Fruit fly (Drosophila melanogaster) whole organism, embryonic: Measurements from ENCODE around the gene Cpr64Ab.

Experiments
- CG10274 ChIP-seq: fragments of 200-800 bp; sonication (Bioruptor generic); optimal IDR thresholded peaks from 3 replicates; lab custom pipeline; 2017; ENCODE audit warnings: missing biosample characterization, mild to moderate bottlenecking, missing genetic modification characterization
- CG10543 ChIP-seq: fragments of 200-800 bp; sonication (Bioruptor generic); optimal IDR thresholded peaks from 3 replicates; lab custom pipeline; 2017; ENCODE audit warnings: missing biosample characterization, mild to moderate bottlenecking, missing genetic modification characterization, moderate library complexity
- CG10979 ChIP-seq: fragments of 200-800 bp; sonication (Bioruptor generic); optimal IDR thresholded peaks from 2 replicates; lab custom pipeline; 2018; ENCODE audit warnings: missing biosample characterization, mild to moderate bottlenecking, missing genetic modification characterization, moderate library complexity
- CG14014 ChIP-seq: fragments of 200-800 bp; sonication (Bioruptor generic); IDR thresholded peaks from 2 replicates; pipeline ENCODE4 v1.3.6; 2022; ENCODE audit warnings: missing biosample characterization, missing genetic modification characterization
- CG15479 ChIP-seq: fragments of 200-800 bp; sonication (Bioruptor generic); optimal IDR thresholded peaks from 3 replicates; lab custom pipeline; 2019; ENCODE audit warnings: missing biosample characterization, mild to moderate bottlenecking, missing genetic modification characterization, moderate library complexity
- CG18599 ChIP-seq: fragments of 200-800 bp; sonication (Bioruptor generic); optimal IDR thresholded peaks from 3 replicates; lab custom pipeline; 2017; ENCODE audit warnings: missing biosample characterization, missing genetic modification characterization, mild to moderate bottlenecking, moderate library complexity, missing genetic modification reagents
- CG2199 ChIP-seq: fragments of 200-800 bp; sonication (Bioruptor generic); IDR thresholded peaks from 3 replicates; pipeline ENCODE4 v1.3.6; 2022; ENCODE audit warnings: missing biosample characterization, missing genetic modification characterization
- CG2712 ChIP-seq: fragments of 200-800 bp; optimal IDR thresholded peaks from 3 replicates; lab custom pipeline; 2019; ENCODE audit warnings: missing biosample characterization, mild to moderate bottlenecking, missing genetic modification characterization, moderate library complexity
- CG30403 ChIP-seq: fragments of 200-800 bp; sonication (Bioruptor generic); optimal IDR thresholded peaks from 3 replicates; lab custom pipeline; 2016; ENCODE audit warnings: missing biosample characterization, missing genetic modification characterization
- CG6272 ChIP-seq: fragments of 200-800 bp; sonication (Bioruptor generic); IDR thresholded peaks from 2 replicates; pipeline ENCODE4 v1.3.6; 2022; ENCODE audit warnings: missing biosample characterization, missing genetic modification characterization
- CG9727 ChIP-seq: fragments of 200-800 bp; sonication (Bioruptor generic); optimal IDR thresholded peaks from 3 replicates; lab custom pipeline; 2017; ENCODE audit warnings: missing biosample characterization, mild to moderate bottlenecking, missing genetic modification characterization
- Camta ChIP-seq: fragments of 200-800 bp; sonication (Bioruptor generic); optimal IDR thresholded peaks from 2 replicates; lab custom pipeline; 2016; ENCODE audit warnings: missing biosample characterization, missing genetic modification characterization
- D ChIP-seq, 2 experiments: fragments of 200-800 bp in 1 of 2; fragments of >200 bp in 1 of 2; sonication (Bioruptor generic) in 1 of 2; optimal IDR thresholded peaks; 2 replicates in 1 of 2; 3 replicates in 1 of 2; lab custom pipeline; 2017; ENCODE audit warnings: mild to moderate bottlenecking in 1 of 2, missing biosample characterization in 1 of 2, missing genetic modification characterization in 1 of 2, missing genetic modification reagents in 1 of 2
- D19A ChIP-seq: fragments of 200-800 bp; optimal IDR thresholded peaks from 3 replicates; lab custom pipeline; 2019; ENCODE audit warnings: missing biosample characterization, mild to moderate bottlenecking, missing genetic modification characterization, moderate library complexity
- D19B ChIP-seq: fragments of 200-800 bp; sonication (Bioruptor generic); optimal IDR thresholded peaks from 2 replicates; lab custom pipeline; 2017; ENCODE audit warnings: missing biosample characterization, mild to moderate bottlenecking, missing genetic modification characterization
- Dref ChIP-seq: fragments of 200-800 bp; sonication (Bioruptor generic); IDR thresholded peaks from 2 replicates; pipeline ENCODE4 v1.3.6; 2022; ENCODE audit warnings: missing biosample characterization, missing genetic modification characterization
- Ets97D ChIP-seq: fragments of 200-800 bp; sonication (Bioruptor generic); optimal IDR thresholded peaks from 3 replicates; lab custom pipeline; 2016; ENCODE audit warnings: missing biosample characterization, missing genetic modification characterization
- Hr78 ChIP-seq, 2 experiments: fragments of 200-800 bp in 1 of 2; fragments of >200 bp in 1 of 2; sonication (Bioruptor generic) in 1 of 2; optimal IDR thresholded peaks; 2 replicates each; lab custom pipeline; 2017 to 2019; ENCODE audit warnings: missing biosample characterization in 2 of 2, missing genetic modification characterization in 2 of 2, mild to moderate bottlenecking in 1 of 2, moderate library complexity in 1 of 2
- Kr ChIP-seq: fragments of 200-800 bp; sonication (Bioruptor generic); optimal IDR thresholded peaks from 2 replicates; lab custom pipeline; 2017; ENCODE audit warnings: missing biosample characterization, mild to moderate bottlenecking, missing genetic modification characterization
- Med ChIP-seq: fragments of 200-800 bp; sonication (Bioruptor generic); peaks from one replicate; lab custom pipeline; 2016; ENCODE audit warnings: missing biosample characterization, missing genetic modification characterization, mild to moderate bottlenecking, inconsistent platforms, moderate library complexity
- NK7.1 ChIP-seq: fragments of 200-800 bp; sonication (Bioruptor generic); optimal IDR thresholded peaks from 3 replicates; lab custom pipeline; 2016; ENCODE audit warnings: missing biosample characterization, missing genetic modification characterization
- Nf-YB ChIP-seq: fragments of 200-800 bp; sonication (Bioruptor generic); optimal IDR thresholded peaks from 3 replicates; lab custom pipeline; 2019; ENCODE audit warnings: missing biosample characterization, mild to moderate bottlenecking, missing genetic modification characterization, moderate library complexity
- Sry-β ChIP-seq: fragments of 200-800 bp; sonication (Bioruptor generic); optimal IDR thresholded peaks from 2 replicates; lab custom pipeline; 2018; ENCODE audit warnings: missing biosample characterization, mild to moderate bottlenecking, missing genetic modification characterization, moderate library complexity
- Ssrp ChIP-seq: fragments of 200-800 bp; sonication (Bioruptor generic); optimal IDR thresholded peaks from 2 replicates; lab custom pipeline; 2018; ENCODE audit warnings: missing biosample characterization, mild to moderate bottlenecking, missing genetic modification characterization, moderate library complexity
- bbx ChIP-seq: fragments of 200-800 bp; sonication (Bioruptor generic); IDR thresholded peaks from 2 replicates; pipeline ENCODE4 v1.3.6; 2022; ENCODE audit warnings: missing biosample characterization, missing genetic modification characterization; ENCODE audit not compliant: partially characterized antibody
- chm ChIP-seq: fragments of 200-800 bp; sonication (Bioruptor generic); IDR thresholded peaks from 2 replicates; pipeline ENCODE4 v1.3.6; 2022; ENCODE audit warnings: missing biosample characterization, missing genetic modification characterization
- ci ChIP-seq: fragments of 200-800 bp; sonication (Bioruptor generic); IDR thresholded peaks from 3 replicates; pipeline ENCODE4 v1.3.6; 2022; ENCODE audit warnings: missing biosample characterization, missing genetic modification characterization
- gcm ChIP-seq: fragments of 200-800 bp; sonication (Bioruptor generic); optimal IDR thresholded peaks from 2 replicates; lab custom pipeline; 2019; ENCODE audit warnings: missing biosample characterization, mild to moderate bottlenecking, missing genetic modification characterization, moderate library complexity
- gem ChIP-seq: fragments of 200-800 bp; sonication (Bioruptor generic); optimal IDR thresholded peaks from 2 replicates; lab custom pipeline; 2019; ENCODE audit warnings: missing biosample characterization, mild to moderate bottlenecking, missing genetic modification characterization, moderate library complexity
- grn ChIP-seq: fragments of 200-800 bp; sonication (Bioruptor generic); optimal IDR thresholded peaks from 3 replicates; lab custom pipeline; 2017; ENCODE audit warnings: missing biosample characterization, missing genetic modification characterization
- kay ChIP-seq: fragments of 200-800 bp; sonication (Bioruptor generic); optimal IDR thresholded peaks from 2 replicates; lab custom pipeline; 2016; ENCODE audit warnings: missing biosample characterization, missing genetic modification characterization
- kni ChIP-seq: fragments of 200-800 bp; sonication (Bioruptor generic); optimal IDR thresholded peaks from 3 replicates; lab custom pipeline; 2017; ENCODE audit warnings: mild to moderate bottlenecking, missing biosample characterization, missing genetic modification reagents, missing genetic modification characterization
- lov ChIP-seq, 2 experiments: fragments of 200-800 bp in 1 of 2; fragments of >200 bp in 1 of 2; sonication (Bioruptor generic) in 1 of 2; IDR thresholded peaks in 1 of 2; optimal IDR thresholded peaks in 1 of 2; 2 replicates in 1 of 2; 3 replicates in 1 of 2; pipeline versions ENCODE4 v1.3.6 to Lab custom; 2017 to 2022; ENCODE audit warnings: missing biosample characterization in 1 of 2, missing genetic modification characterization in 1 of 2
- nmo ChIP-seq: fragments of 200-800 bp; sonication (Bioruptor generic); optimal IDR thresholded peaks from 2 replicates; lab custom pipeline; 2018; ENCODE audit warnings: missing biosample characterization, mild to moderate bottlenecking, missing genetic modification characterization, moderate library complexity
- pan ChIP-seq, 4 experiments: fragments of >200 bp in 3 of 4; fragments of 200-800 bp in 1 of 4; sonication (Bioruptor generic) in 1 of 4; optimal IDR thresholded peaks in 3 of 4; IDR thresholded peaks in 1 of 4; 2 replicates each; pipeline versions ENCODE4 v1.3.6 to Lab custom; 2017 to 2022; ENCODE audit warnings: missing biosample characterization in 2 of 4, missing genetic modification characterization in 2 of 4, mixed read lengths in 1 of 4
- peb ChIP-seq: fragments of 200-800 bp; sonication (Bioruptor generic); IDR thresholded peaks from 2 replicates; pipeline ENCODE4 v1.3.6; 2022; ENCODE audit warnings: missing biosample characterization, missing genetic modification characterization
- pros ChIP-seq: fragments of 200-800 bp; sonication (Bioruptor generic); optimal IDR thresholded peaks from 3 replicates; lab custom pipeline; 2019; ENCODE audit warnings: missing biosample characterization, mild to moderate bottlenecking, missing genetic modification characterization, moderate library complexity
- salm ChIP-seq: fragments of 200-800 bp; sonication (Bioruptor generic); optimal IDR thresholded peaks from 2 replicates; lab custom pipeline; 2018; ENCODE audit warnings: missing biosample characterization, mild to moderate bottlenecking, missing genetic modification characterization
- seq ChIP-seq: fragments of 200-800 bp; sonication (Bioruptor generic); IDR thresholded peaks from 2 replicates; pipeline ENCODE4 v1.3.6; 2022; ENCODE audit warnings: missing biosample characterization, missing genetic modification characterization
- ttk ChIP-seq: fragments of 200-800 bp; sonication (Bioruptor generic); IDR thresholded peaks from 2 replicates; pipeline ENCODE4 v2.1.2; 2022; ENCODE audit warnings: missing biosample characterization, missing genetic modification characterization
- vvl ChIP-seq: fragments of 200-800 bp; sonication (Bioruptor generic); IDR thresholded peaks from 2 replicates; pipeline ENCODE4 v1.3.6; 2022; ENCODE audit warnings: missing biosample characterization, missing genetic modification characterization
- wek ChIP-seq: fragments of 200-800 bp; sonication (Bioruptor generic); optimal IDR thresholded peaks from 3 replicates; lab custom pipeline; 2018; ENCODE audit warnings: missing biosample characterization, mild to moderate bottlenecking, missing genetic modification characterization, moderate library complexity
- z ChIP-seq: fragments of 200-800 bp; sonication (Bioruptor generic); IDR thresholded peaks from 3 replicates; pipeline ENCODE4 v1.3.6; 2022; ENCODE audit warnings: missing biosample characterization, missing genetic modification characterization
- zen ChIP-seq: fragments of 200-800 bp; sonication (Bioruptor generic); optimal IDR thresholded peaks from 3 replicates; lab custom pipeline; 2018; ENCODE audit warnings: missing biosample characterization, mild to moderate bottlenecking, missing genetic modification characterization, moderate library complexity
- zf30C ChIP-seq: fragments of 200-800 bp; sonication (Bioruptor generic); optimal IDR thresholded peaks from 3 replicates; lab custom pipeline; 2018; ENCODE audit warnings: missing biosample characterization, mild to moderate bottlenecking, missing genetic modification characterization

Gene Cpr64Ab

DNA sequence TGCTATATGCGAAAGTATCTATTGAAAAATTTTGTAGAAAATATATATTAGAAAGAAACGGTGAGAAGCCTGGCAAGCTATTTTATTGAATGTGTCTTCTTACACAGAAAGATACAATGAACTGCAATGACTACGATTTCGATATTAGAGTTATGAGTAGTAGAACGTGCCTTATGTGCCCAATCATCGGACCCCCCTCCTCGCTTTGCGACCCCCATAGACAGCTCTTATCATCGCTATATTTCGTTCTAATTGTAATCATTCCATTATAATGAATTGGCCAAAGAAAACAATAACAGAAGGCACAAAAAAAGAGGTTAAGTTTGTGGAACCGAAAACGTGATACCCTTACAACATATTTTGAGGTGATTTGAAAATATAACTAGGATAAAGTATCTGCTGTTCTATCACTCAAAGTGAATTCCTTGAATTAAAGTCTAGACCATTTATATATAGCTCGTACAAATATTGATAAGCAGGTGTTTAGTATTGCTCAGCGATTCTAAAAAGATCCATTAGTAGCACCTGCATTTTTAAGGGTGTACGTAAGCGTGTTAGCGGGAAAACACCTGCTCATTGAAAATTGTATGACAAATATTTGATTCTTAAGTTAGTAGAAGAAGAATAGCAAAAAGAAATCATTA lies 21.5 kb upstream of the Cpr64Ab start (continued):
- no peak for TF ChIP-seq D (optimal IDR thresholded peaks at IDR 0.05; lab: Kevin White, UChicago)
- peak; percentile 14 for TF ChIP-seq D (GFP tag; optimal IDR thresholded peaks at IDR 0.05; lab: Kevin White, UChicago)
- TF ChIP-seq Ssrp (tag; lab: Kevin White, UChicago), result peak; percentile 26
- TF ChIP-seq CG18599 (GFP tag; lab: Kevin White, UChicago), result peak; percentile 5
- peak; percentile 31 for TF ChIP-seq CG10979 (tag; lab: Kevin White, UChicago)
- peak; percentile 98 for TF ChIP-seq D19A (tag; lab: Kevin White, UChicago)
- peak; percentile 45 for TF ChIP-seq CG30403 (GFP tag; lab: Kevin White, UChicago)
- peak; percentile 73 for TF ChIP-seq Med (GFP tag; lab: Kevin White, UChicago)
- TF ChIP-seq CG2712, result peak; percentile 9
- no peak for TF ChIP-seq salm (tag; lab: Kevin White, UChicago)
- TF ChIP-seq gem (tag; lab: Kevin White, UChicago), result peak; percentile 59
- TF ChIP-seq nmo, result peak; percentile 56
- peak; percentile 33 for TF ChIP-seq CG9727 (GFP tag; lab: Kevin White, UChicago)
- peak; percentile 2 for TF ChIP-seq Ets97D

DNA sequence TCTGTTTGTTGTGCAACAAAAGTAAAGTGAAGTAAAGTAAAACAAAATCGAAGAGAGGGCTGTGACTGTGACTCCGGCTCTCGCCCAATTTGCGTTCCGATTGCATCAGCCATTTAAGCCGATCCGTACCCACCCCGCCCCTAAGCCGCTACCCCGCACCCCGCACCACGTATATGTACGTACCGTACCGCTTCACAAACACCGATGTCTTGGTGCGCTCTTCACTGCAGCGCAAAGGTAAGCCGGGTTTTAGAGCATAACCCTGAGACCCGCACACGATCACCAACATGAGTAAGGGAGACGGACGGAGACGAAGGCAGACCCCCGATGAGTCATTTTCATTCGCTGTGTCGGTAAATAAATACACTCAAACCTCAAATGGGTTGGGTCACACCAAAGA lies 20.9 kb upstream of the Cpr64Ab start:
- TF ChIP-seq Dref (GFP tag; lab: Robert Waterston, UW), result no peak
- TF ChIP-seq D (optimal IDR thresholded peaks at IDR 0.05; lab: Kevin White, UChicago), result no peak
- TF ChIP-seq D (GFP tag; optimal IDR thresholded peaks at IDR 0.05; lab: Kevin White, UChicago), result no peak
- peak; percentile 94 for TF ChIP-seq pros (GFP tag; lab: Kevin White, UChicago)
- peak; percentile 17; the same call in 1 of the 2 replicates for TF ChIP-seq ttk
- peak; percentile 56 for TF ChIP-seq gcm (GFP tag; lab: Kevin White, UChicago)
- peak; percentile 34 for TF ChIP-seq Kr (GFP tag; lab: Kevin White, UChicago)
- no peak for TF ChIP-seq NK7.1 (GFP tag; lab: Kevin White, UChicago)
- TF ChIP-seq vvl (GFP tag; lab: Robert Waterston, UW), result peak; percentile 53; the same call in 1 of the 2 replicates
- peak; percentile 39 for TF ChIP-seq zf30C (GFP tag; lab: Kevin White, UChicago)
- peak; percentile 24 for TF ChIP-seq grn (GFP tag; lab: Kevin White, UChicago)
- TF ChIP-seq CG10274, result no peak
- no peak for TF ChIP-seq CG14014 (GFP tag; lab: Robert Waterston, UW)
- TF ChIP-seq CG6272 (GFP tag; lab: Robert Waterston, UW), result 0 out of 2 replicates have a peak, but pooled peaks have one; percentile 32
- TF ChIP-seq seq (GFP tag; lab: Robert Waterston, UW), result 0 out of 2 replicates have a peak, but pooled peaks have one; percentile 15
- no peak for TF ChIP-seq wek (GFP tag; lab: Kevin White, UChicago)
- peak; percentile 85 for TF ChIP-seq z (GFP tag; lab: Robert Waterston, UW)
- no peak for TF ChIP-seq Sry-β (GFP tag; lab: Kevin White, UChicago)
- peak; percentile 9 for TF ChIP-seq zen (tag; lab: Kevin White, UChicago)
- TF ChIP-seq CG2199 (GFP tag; lab: Robert Waterston, UW), result peak; percentile 61; the same call in 1 of the 3 replicates
- TF ChIP-seq CG10543 (GFP tag; lab: Kevin White, UChicago), result peak; percentile 11
- TF ChIP-seq chm (GFP tag; lab: Robert Waterston, UW), result 0 out of 2 replicates have a peak, but pooled peaks have one; percentile 18
- TF ChIP-seq bbx, result 0 out of 2 replicates have a peak, but pooled peaks have one; percentile 23
- peak; percentile 30; the same call in 1 of the 2 replicates for TF ChIP-seq peb (GFP tag; lab: Robert Waterston, UW)
- TF ChIP-seq ci (GFP tag; lab: Robert Waterston, UW), result peak; percentile 56; the same call in 1 of the 3 replicates
- TF ChIP-seq Nf-YB, result peak; percentile 62
- TF ChIP-seq Hr78 (GFP tag; optimal IDR thresholded peaks at IDR 0.05; lab: Kevin White, UChicago), result peak in 1 of 2 experiments; percentile 76
- TF ChIP-seq pan (optimal IDR thresholded peaks at IDR 0.05; lab: Kevin White, UChicago), result no peak
- peak in 1 of 2 experiments; percentile 9 for TF ChIP-seq pan (GFP tag; optimal IDR thresholded peaks at IDR 0.05 in 1 of 2, IDR thresholded peaks at IDR 0.05 in 1 of 2)
- TF ChIP-seq CG15479 (GFP tag; lab: Kevin White, UChicago), result peak; percentile 64
- TF ChIP-seq kay, result peak; percentile 71
- TF ChIP-seq lov (optimal IDR thresholded peaks at IDR 0.05; lab: Kevin White, UChicago), result no peak
- TF ChIP-seq lov (GFP tag; IDR thresholded peaks at IDR 0.05; lab: Robert Waterston, UW), result 0 out of 3 replicates have a peak, but pooled peaks have one; percentile 61
- TF ChIP-seq Camta (GFP tag; lab: Kevin White, UChicago), result no peak
- TF ChIP-seq D19B (GFP tag; lab: Kevin White, UChicago), result no peak
- peak; percentile 97 for TF ChIP-seq kni
